Worm (Caenorhabditis elegans): ENCODE measurements around the gene ife-3.

DNA sequence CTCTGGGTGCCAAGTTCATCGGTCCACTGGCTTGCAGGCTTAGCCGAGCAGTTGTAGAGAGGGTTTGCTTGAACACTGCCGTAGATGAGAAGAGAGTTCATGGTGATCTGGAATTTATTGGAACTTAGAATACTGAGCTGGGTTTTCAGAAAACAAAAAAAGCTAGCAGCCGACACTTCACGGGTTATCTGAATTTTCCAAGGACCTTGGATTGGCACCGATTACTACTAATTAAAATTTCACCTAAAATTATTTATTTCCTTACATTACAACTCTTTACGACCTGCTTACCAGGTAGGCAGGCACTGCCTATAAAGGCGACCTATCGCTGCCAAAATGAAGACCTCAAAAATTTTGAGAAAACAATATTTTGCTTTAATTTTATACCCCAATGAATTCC is 48.3 kb upstream of the ife-3 start, which contains the start of gene srt-52:
- TF ChIP-seq pha-4 (tag; optimal IDR thresholded peaks at IDR 0.05) (no peak), bed-3 (GFP tag; optimal IDR thresholded peaks at IDR 0.05) (no peak), elt-3 (tag; optimal IDR thresholded peaks at IDR 0.05) (no peak), lsy-2 (tag; optimal IDR thresholded peaks at IDR 0.05) (no peak), snpc-4 (tag; optimal IDR thresholded peaks at IDR 0.05) (no peak), elt-1 (tag; optimal IDR thresholded peaks at IDR 0.05; ENCODE audit: borderline replicate concordance, insufficient read depth) (no peak), blmp-1 (tag; optimal IDR thresholded peaks at IDR 0.05) (no peak), nhr-2 (tag; optimal IDR thresholded peaks at IDR 0.05) (no peak), unc-39 (tag; optimal IDR thresholded peaks at IDR 0.05) (no peak), nhr-28 (tag; optimal IDR thresholded peaks at IDR 0.05) (no peak), ceh-83 (GFP tag; optimal IDR thresholded peaks at IDR 0.05) (no peak), lin-32 (GFP tag; optimal IDR thresholded peaks at IDR 0.05) (no peak), nhr-237 (tag; optimal IDR thresholded peaks at IDR 0.05) (no peak), nhr-12 (tag; optimal IDR thresholded peaks at IDR 0.05) (no peak)
